Worm (Caenorhabditis elegans): Measurements from ENCODE around the gene fbxa-202.

Gene fbxa-202

DNA sequence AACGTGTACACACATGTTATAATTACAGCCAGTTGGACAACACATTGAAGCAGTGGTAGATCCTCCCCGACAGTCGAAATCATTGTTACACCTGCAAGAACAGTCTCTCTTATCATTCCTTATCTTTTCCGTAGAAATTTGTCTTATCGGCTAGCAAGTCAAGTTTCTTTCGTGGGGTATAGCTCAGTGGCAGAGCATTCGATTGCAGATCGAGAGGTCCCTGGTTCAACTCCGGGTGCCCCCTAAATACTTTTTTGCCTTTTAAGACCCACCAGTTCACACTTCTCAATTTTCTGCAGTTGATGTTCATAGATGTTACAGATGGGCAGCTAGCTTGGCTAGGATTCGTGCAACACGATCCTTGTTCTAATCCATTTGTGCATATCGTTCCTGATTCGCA lies 8.1 kb downstream of the fbxa-202 start (continued):
- TF ChIP-seq madf-10 (tag; optimal IDR thresholded peaks at IDR 0.05) = peak; percentile 60
- TF ChIP-seq nfyb-1 (GFP tag; IDR thresholded peaks at IDR 0.05) = peak; percentile 64; the same call in 1 of the 2 replicates
- no peak for TF ChIP-seq C17E4.6 (GFP tag; IDR thresholded peaks at IDR 0.05)
- peak; percentile 77; the same call in 1 of the 2 replicates for TF ChIP-seq egl-44 (GFP tag; IDR thresholded peaks at IDR 0.05)
- TF ChIP-seq Y79H2A.3 (GFP tag; conservative IDR thresholded peaks at IDR 0.05) = no peak
- no peak for TF ChIP-seq B0035.1 (tag; optimal IDR thresholded peaks at IDR 0.05)
- no peak for TF ChIP-seq F22D6.2 (tag; optimal IDR thresholded peaks at IDR 0.05)
- TF ChIP-seq tbx-9 (tag; optimal IDR thresholded peaks at IDR 0.05; ENCODE audit: borderline replicate concordance) = no peak
- TF ChIP-seq lsy-27 (tag; optimal IDR thresholded peaks at IDR 0.05; ENCODE audit: borderline replicate concordance, insufficient read depth) = no peak
- TF ChIP-seq hmg-1.2 (GFP tag; IDR thresholded peaks at IDR 0.05) = peak; percentile 61
- no peak for TF ChIP-seq sdz-38 (tag; optimal IDR thresholded peaks at IDR 0.05)
- TF ChIP-seq nhr-120 (GFP tag; IDR thresholded peaks at IDR 0.05) = 0 out of 2 replicates have a peak, but pooled peaks have one; percentile 74
- TF ChIP-seq ceh-58 (GFP tag; IDR thresholded peaks at IDR 0.05) = no peak
- TF ChIP-seq ceh-100 (GFP tag; IDR thresholded peaks at IDR 0.05) = 0 out of 2 replicates have a peak, but pooled peaks have one; percentile 32

DNA sequence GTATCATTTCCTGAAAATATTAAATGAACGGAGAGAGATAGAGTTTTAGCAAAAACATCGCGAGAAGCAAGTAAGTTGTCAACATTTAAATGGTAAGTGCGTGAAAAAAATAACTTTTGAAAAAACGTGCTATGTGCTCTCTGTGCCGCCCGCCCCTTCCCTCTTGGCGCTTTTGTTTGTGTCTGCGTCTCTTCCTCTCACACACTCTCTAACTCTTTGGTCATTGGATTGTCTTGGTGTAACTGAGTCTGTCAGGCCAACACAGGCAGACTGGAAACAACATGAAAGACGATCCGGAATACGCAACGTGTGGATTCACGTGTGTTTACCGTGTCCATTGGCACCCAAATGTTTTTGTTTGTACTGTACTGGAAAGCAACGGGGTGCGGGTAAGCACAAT lies 9.0 kb downstream of the fbxa-202 start, which contains the start of gene T28C12.6:
TSS of gene T28C12.6 (minus strand) at position 12 of the 400 bp plus-strand sequence.
- TF ChIP-seq ets-4 (GFP tag; optimal IDR thresholded peaks at IDR 0.05) = no peak
- peak; percentile 93 for TF ChIP-seq hmg-1.2 (GFP tag; IDR thresholded peaks at IDR 0.05)

DNA sequence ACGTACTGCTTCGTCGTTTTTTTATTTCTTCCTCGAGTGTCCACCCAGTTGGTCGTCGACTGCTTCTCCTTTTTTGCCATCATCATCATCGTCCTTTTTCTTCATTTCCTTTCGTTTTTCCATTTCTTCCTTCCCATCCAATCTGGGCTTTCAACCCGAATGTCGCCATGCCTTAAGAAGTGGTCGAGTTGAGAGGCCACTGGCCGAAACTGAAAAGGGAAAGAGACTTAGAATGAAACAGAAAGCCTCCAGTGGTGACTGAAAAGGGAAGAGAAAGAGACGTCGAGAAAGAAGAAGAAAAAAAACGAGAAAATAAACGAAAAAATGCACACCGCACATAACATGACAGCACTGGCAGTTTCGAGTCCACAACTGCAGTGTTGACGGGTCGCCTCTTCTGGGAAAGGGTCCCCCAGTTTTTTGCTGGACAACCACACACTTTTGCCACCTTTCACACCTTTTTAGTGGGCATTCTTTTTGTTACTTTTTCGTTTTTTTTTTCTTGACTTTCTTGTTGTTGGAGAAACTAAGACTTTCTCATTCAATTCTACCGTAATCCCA lies 14.1 kb downstream of the fbxa-202 start:
- no peak for TF ChIP-seq atf-7 (tag; optimal IDR thresholded peaks at IDR 0.05)
- no peak for TF ChIP-seq zim-3 (tag; optimal IDR thresholded peaks at IDR 0.05)
- TF ChIP-seq nfyb-1 (GFP tag; IDR thresholded peaks at IDR 0.05) = no peak
- TF ChIP-seq nhr-90 (tag; optimal IDR thresholded peaks at IDR 0.05) = no peak
- no peak for TF ChIP-seq ekl-4 (GFP tag; IDR thresholded peaks at IDR 0.05)
- TF ChIP-seq Y67H2A.10 (GFP tag; conservative IDR thresholded peaks at IDR 0.05) = no peak
- TF ChIP-seq snpc-1.3 (tag; optimal IDR thresholded peaks at IDR 0.05; ENCODE audit: insufficient read depth) = no peak
- peak; percentile 46; the same call in 1 of the 2 replicates for TF ChIP-seq zfh-2 (GFP tag; conservative IDR thresholded peaks at IDR 0.05)
- TF ChIP-seq hlh-12 (tag; optimal IDR thresholded peaks at IDR 0.05) = no peak
- TF ChIP-seq gei-17 (GFP tag; optimal IDR thresholded peaks at IDR 0.05) = no peak
- TF ChIP-seq let-607 (tag; optimal IDR thresholded peaks at IDR 0.05) = no peak
- TF ChIP-seq dox-1 (GFP tag; IDR thresholded peaks at IDR 0.05) = 0 out of 2 replicates have a peak, but pooled peaks have one; percentile 10
- TF ChIP-seq ceh-27 (GFP tag; optimal IDR thresholded peaks at IDR 0.05) = peak; percentile 63
- no peak for TF ChIP-seq aptf-2 (GFP tag; conservative IDR thresholded peaks at IDR 0.05)
- TF ChIP-seq nfya-2 (GFP tag; IDR thresholded peaks at IDR 0.05) = no peak
- no peak for TF ChIP-seq attf-6 (GFP tag; IDR thresholded peaks at IDR 0.05)
- 0 out of 2 replicates have a peak, but pooled peaks have one; percentile 38 for TF ChIP-seq aptf-3 (GFP tag; IDR thresholded peaks at IDR 0.05)
- TF ChIP-seq T07F8.4 (tag; optimal IDR thresholded peaks at IDR 0.05) = no peak
- TF ChIP-seq K12H6.12 (tag; optimal IDR thresholded peaks at IDR 0.05) = peak; percentile 41
- 0 out of 2 replicates have a peak, but pooled peaks have one; percentile 19 for TF ChIP-seq mcd-1 (GFP tag; IDR thresholded peaks at IDR 0.05)
- TF ChIP-seq K11D2.4 (GFP tag; IDR thresholded peaks at IDR 0.05) = 0 out of 2 replicates have a peak, but pooled peaks have one; percentile 47
